Worm (Caenorhabditis elegans) whole organism, young adult: Measurements from ENCODE around the gene F11C7.2.

Source experiments
- D2030.7 ChIP-seq: fragments of 200-800 bp; sonication (Bioruptor generic); IDR thresholded peaks from 2 replicates; pipeline ENCODE4 v1.3.6; 2022; ENCODE audit warnings: missing genetic modification reagents, missing genetic modification characterization, missing compliant biosample characterization
- F23B12.7 ChIP-seq: sonication (generic microtip); optimal IDR thresholded peaks from 2 replicates; lab custom pipeline; 2017; ENCODE audit warnings: missing genetic modification characterization, mild to moderate bottlenecking, missing compliant biosample characterization, antibody characterized with exemption, moderate library complexity; ENCODE audit not compliant: insufficient read depth
- F33H1.4 ChIP-seq: fragments of 200-800 bp; sonication (Bioruptor generic); IDR thresholded peaks from 2 replicates; pipeline ENCODE4 v1.3.6; 2022; ENCODE audit warnings: missing genetic modification reagents, missing genetic modification characterization, missing compliant biosample characterization
- F49E8.2 ChIP-seq: sonication (generic microtip); optimal IDR thresholded peaks from 3 replicates; lab custom pipeline; 2017; ENCODE audit warnings: missing genetic modification characterization, mild to moderate bottlenecking, missing compliant biosample characterization, antibody characterized with exemption, moderate library complexity; ENCODE audit not compliant: insufficient read depth
- F55B11.4 ChIP-seq: sonication (generic microtip); optimal IDR thresholded peaks from 2 replicates; lab custom pipeline; 2016; ENCODE audit warnings: missing compliant biosample characterization, missing genetic modification characterization, borderline replicate concordance; ENCODE audit not compliant: insufficient read depth
- F57C9.4 ChIP-seq: sonication (generic microtip); optimal IDR thresholded peaks from 2 replicates; lab custom pipeline; 2017; ENCODE audit warnings: mild to moderate bottlenecking, missing genetic modification characterization, missing compliant biosample characterization
- T07F8.4 ChIP-seq: sonication (generic microtip); optimal IDR thresholded peaks from 2 replicates; lab custom pipeline; 2016; ENCODE audit warnings: mild to moderate bottlenecking, missing genetic modification characterization, moderate library complexity, missing compliant biosample characterization
- T26A5.8 ChIP-seq: sonication (generic microtip); optimal IDR thresholded peaks from 2 replicates; lab custom pipeline; 2016; ENCODE audit warnings: missing genetic modification characterization, missing compliant biosample characterization
- Y53G8AR.9 ChIP-seq: fragments of 200-800 bp; sonication (Bioruptor generic); conservative IDR thresholded peaks from 2 replicates; pipeline ENCODE4 v1.3.6; 2022; ENCODE audit warnings: missing genetic modification reagents, missing genetic modification characterization, missing compliant biosample characterization
- Y67H2A.10 ChIP-seq: fragments of 200-800 bp; sonication (Bioruptor generic); conservative IDR thresholded peaks from 2 replicates; pipeline ENCODE4 v1.3.6; 2022; ENCODE audit warnings: missing genetic modification reagents, missing genetic modification characterization, missing compliant biosample characterization
- Y79H2A.3 ChIP-seq: fragments of 200-800 bp; sonication (Bioruptor generic); conservative IDR thresholded peaks from 2 replicates; pipeline ENCODE4 v1.3.6; 2022; ENCODE audit warnings: missing genetic modification reagents, missing genetic modification characterization, missing compliant biosample characterization
- ama-1 ChIP-seq, 3 experiments: fragments of 150-350 bp in 1 of 3; sonication (generic microtip) in 2 of 3; optimal IDR thresholded peaks; 2 replicates each; lab custom pipeline; 2014 to 2018; ENCODE audit warnings: missing biosample characterization in 2 of 3, missing genetic modification characterization in 2 of 3, missing genetic modification reagents in 2 of 3
- aptf-3 ChIP-seq: fragments of 200-800 bp; sonication (Bioruptor generic); IDR thresholded peaks from 2 replicates; pipeline ENCODE4 v1.3.6; 2022; ENCODE audit warnings: missing genetic modification characterization, missing compliant biosample characterization
- athp-1 ChIP-seq: sonication (generic microtip); optimal IDR thresholded peaks from 2 replicates; lab custom pipeline; 2017; ENCODE audit warnings: mild to moderate bottlenecking, missing genetic modification characterization, missing compliant biosample characterization
- bed-1 ChIP-seq: fragments of 200-800 bp; sonication (Bioruptor generic); IDR thresholded peaks from 2 replicates; pipeline ENCODE4 v1.3.6; 2022; ENCODE audit warnings: missing genetic modification reagents, missing genetic modification characterization, missing compliant biosample characterization
- cebp-1 ChIP-seq, 2 experiments: fragments of 200-800 bp in 1 of 2; sonication (Bioruptor generic) in 1 of 2; sonication (generic microtip) in 1 of 2; IDR thresholded peaks in 1 of 2; optimal IDR thresholded peaks in 1 of 2; 2 replicates each; pipeline versions ENCODE4 v1.3.6 to Lab custom; 2017 to 2022; ENCODE audit warnings: missing compliant biosample characterization in 2 of 2, missing genetic modification characterization in 2 of 2, mild to moderate bottlenecking in 1 of 2, missing genetic modification reagents in 1 of 2, moderate library complexity in 1 of 2
- ceh-40 ChIP-seq: fragments of 200-800 bp; sonication (Bioruptor generic); IDR thresholded peaks from 2 replicates; pipeline ENCODE4 v1.3.6; 2022; ENCODE audit warnings: missing genetic modification characterization, missing compliant biosample characterization
- ceh-79 ChIP-seq: sonication (generic microtip); optimal IDR thresholded peaks from 2 replicates; lab custom pipeline; 2017; ENCODE audit warnings: mild to moderate bottlenecking, missing genetic modification characterization, missing compliant biosample characterization
- die-1 ChIP-seq: sonication (generic microtip); optimal IDR thresholded peaks from 2 replicates; lab custom pipeline; 2016; ENCODE audit warnings: missing genotype, mild to moderate bottlenecking, missing genetic modification characterization, missing compliant biosample characterization
- dox-1 ChIP-seq: fragments of 200-800 bp; sonication (Bioruptor generic); IDR thresholded peaks from 2 replicates; pipeline ENCODE4 v1.3.6; 2022; ENCODE audit warnings: missing genetic modification reagents, missing genetic modification characterization, missing compliant biosample characterization
- egl-18 ChIP-seq: fragments of 200-800 bp; sonication (Bioruptor generic); IDR thresholded peaks from 2 replicates; pipeline ENCODE4 v1.3.6; 2022; ENCODE audit warnings: missing genetic modification reagents, missing genetic modification characterization, missing compliant biosample characterization
- ets-4 ChIP-seq: fragments of 200-800 bp; sonication (Bioruptor generic); optimal IDR thresholded peaks from 2 replicates; lab custom pipeline; 2018; ENCODE audit warnings: mild to moderate bottlenecking, missing genetic modification characterization, missing compliant biosample characterization
- him-1 ChIP-seq: sonication (generic microtip); optimal IDR thresholded peaks from 2 replicates; lab custom pipeline; 2016; ENCODE audit warnings: missing genotype, missing genetic modification reagents, missing genetic modification characterization, missing compliant biosample characterization
- hmg-1.2 ChIP-seq: fragments of 200-800 bp; sonication (Bioruptor generic); IDR thresholded peaks from 2 replicates; pipeline ENCODE4 v1.3.6; 2022; ENCODE audit warnings: missing genetic modification reagents, missing genetic modification characterization, missing compliant biosample characterization
- hsf-1 ChIP-seq: fragments of 200-800 bp; sonication (Bioruptor generic); IDR thresholded peaks from 2 replicates; pipeline ENCODE4 v1.3.6; 2022; ENCODE audit warnings: missing genetic modification reagents, missing genetic modification characterization, missing compliant biosample characterization
- let-607 ChIP-seq, 2 experiments: fragments of 200-800 bp in 1 of 2; sonication (Bioruptor generic) in 1 of 2; sonication (generic microtip) in 1 of 2; optimal IDR thresholded peaks; 2 replicates each; lab custom pipeline; 2016 to 2018; ENCODE audit warnings: mild to moderate bottlenecking in 2 of 2, missing compliant biosample characterization in 2 of 2, missing genetic modification characterization in 2 of 2, moderate library complexity in 2 of 2, missing genotype in 1 of 2
- lin-35 ChIP-seq, 3 experiments: fragments of 150-350 bp in 2 of 3; sonication (generic microtip) in 1 of 3; optimal IDR thresholded peaks; 2 replicates each; lab custom pipeline; 2014 to 2018; ENCODE audit warnings: missing biosample characterization in 3 of 3, missing genetic modification characterization in 3 of 3, missing genetic modification reagents in 3 of 3
- lin-40 ChIP-seq: sonication (generic microtip); optimal IDR thresholded peaks from 2 replicates; lab custom pipeline; 2016; ENCODE audit warnings: missing genetic modification characterization, mild to moderate bottlenecking, missing compliant biosample characterization, missing genotype, missing genetic modification reagents
- lir-1 ChIP-seq: fragments of 200-800 bp; sonication (Bioruptor generic); conservative IDR thresholded peaks from 2 replicates; pipeline ENCODE4 v1.3.6; 2022; ENCODE audit warnings: missing genetic modification reagents, missing genetic modification characterization, missing compliant biosample characterization
- madf-10 ChIP-seq: sonication (generic microtip); optimal IDR thresholded peaks from 2 replicates; lab custom pipeline; 2016; ENCODE audit warnings: mild to moderate bottlenecking, missing genetic modification characterization, missing compliant biosample characterization
- madf-6 ChIP-seq: fragments of 200-800 bp; sonication (Bioruptor generic); IDR thresholded peaks from 2 replicates; pipeline ENCODE4 v1.3.6; 2022; ENCODE audit warnings: missing genetic modification reagents, missing genetic modification characterization, missing compliant biosample characterization
- madf-8 ChIP-seq: fragments of 200-800 bp; sonication (Bioruptor generic); conservative IDR thresholded peaks from 2 replicates; pipeline ENCODE4 v1.3.6; 2022; ENCODE audit warnings: missing genetic modification reagents, missing genetic modification characterization, missing compliant biosample characterization
- mcd-1 ChIP-seq: fragments of 200-800 bp; sonication (Bioruptor generic); IDR thresholded peaks from 2 replicates; pipeline ENCODE4 v1.3.6; 2022; ENCODE audit warnings: missing genetic modification reagents, missing genetic modification characterization, missing compliant biosample characterization
- pbrm-1 ChIP-seq: fragments of 200-800 bp; sonication (Bioruptor generic); IDR thresholded peaks from 2 replicates; pipeline ENCODE4 v1.3.6; 2022; ENCODE audit warnings: missing genetic modification reagents, missing genetic modification characterization, missing compliant biosample characterization
- repo-1 ChIP-seq: sonication (generic microtip); optimal IDR thresholded peaks from 2 replicates; lab custom pipeline; 2017; ENCODE audit warnings: mild to moderate bottlenecking, missing genetic modification characterization, missing compliant biosample characterization
- rpc-1 ChIP-seq, 2 experiments: fragments of 150-350 bp in 1 of 2; sonication (generic microtip) in 1 of 2; optimal IDR thresholded peaks; 2 replicates each; lab custom pipeline; 2014 to 2018; ENCODE audit warnings: missing biosample characterization in 1 of 2, missing genetic modification characterization in 1 of 2, missing genetic modification reagents in 1 of 2, missing genotype in 1 of 2
- sdz-38 ChIP-seq: sonication (generic microtip); optimal IDR thresholded peaks from 2 replicates; lab custom pipeline; 2016; ENCODE audit warnings: missing genotype, missing genetic modification characterization, missing compliant biosample characterization
- somi-1 ChIP-seq: fragments of 200-800 bp; sonication (Bioruptor generic); optimal IDR thresholded peaks from 2 replicates; lab custom pipeline; 2018; ENCODE audit warnings: mild to moderate bottlenecking, missing genetic modification characterization, missing compliant biosample characterization
- tbx-9 ChIP-seq: sonication (generic microtip); optimal IDR thresholded peaks from 2 replicates; lab custom pipeline; 2016; ENCODE audit warnings: borderline replicate concordance, missing genetic modification characterization, inconsistent platforms, missing compliant biosample characterization
- unc-62 ChIP-seq: fragments of 150-350 bp; optimal IDR thresholded peaks from 2 replicates; lab custom pipeline; 2014; ENCODE audit warnings: missing biosample characterization, missing genetic modification reagents, missing genetic modification characterization
- zfh-2 ChIP-seq: fragments of 200-800 bp; sonication (Bioruptor generic); conservative IDR thresholded peaks from 2 replicates; pipeline ENCODE4 v1.3.6; 2022; ENCODE audit warnings: missing genetic modification reagents, missing genetic modification characterization, missing compliant biosample characterization
- zim-3 ChIP-seq: sonication (generic microtip); optimal IDR thresholded peaks from 2 replicates; lab custom pipeline; 2017; ENCODE audit warnings: mild to moderate bottlenecking, missing genetic modification characterization, moderate library complexity, missing compliant biosample characterization
- ztf-25 ChIP-seq: fragments of 200-800 bp; sonication (Bioruptor generic); IDR thresholded peaks from 2 replicates; pipeline ENCODE4 v1.3.6; 2022; ENCODE audit warnings: missing genetic modification reagents, missing genetic modification characterization, missing compliant biosample characterization
- ztf-26 ChIP-seq: sonication (generic microtip); optimal IDR thresholded peaks from 2 replicates; lab custom pipeline; 2017; ENCODE audit warnings: missing genetic modification characterization, missing compliant biosample characterization
- ztf-28 ChIP-seq: fragments of 200-800 bp; sonication (Bioruptor generic); IDR thresholded peaks from 2 replicates; pipeline ENCODE4 v1.3.6; 2022; ENCODE audit warnings: missing genetic modification reagents, missing genetic modification characterization, missing compliant biosample characterization
- ztf-3 ChIP-seq: fragments of 200-800 bp; sonication (Bioruptor generic); optimal IDR thresholded peaks from 2 replicates; lab custom pipeline; 2018; ENCODE audit warnings: mild to moderate bottlenecking, missing genetic modification characterization, missing compliant biosample characterization

F11C7.2 gene

ce11 chrX:17419813-17420584 lies 23.4 kb downstream of the F11C7.2 start:
- TF ChIP-seq aptf-3 (no peak), zim-3 (no peak), Y67H2A.10 (GFP tag; lab: Robert Waterston, UW) (no peak), madf-6 (GFP tag; lab: Robert Waterston, UW) (no peak), madf-10 (tag; lab: Kevin White, UChicago) (no peak), F55B11.4 (no peak), him-1 (tag; lab: Kevin White, UChicago) (no peak), tbx-9 (tag; lab: Kevin White, UChicago) (no peak), ceh-79 (tag; lab: Kevin White, UChicago) (no peak), dox-1 (no peak), zfh-2 (GFP tag; lab: Robert Waterston, UW) (no peak), T26A5.8 (tag; lab: Kevin White, UChicago) (no peak), sdz-38 (no peak), D2030.7 (no peak), ama-1 (optimal IDR thresholded peaks at IDR 0.05; lab: Kevin White, UChicago) (peak; percentile 70), ama-1 (GFP tag; optimal IDR thresholded peaks at IDR 0.05; lab: Kevin White, UChicago) (no peak), repo-1 (tag; lab: Kevin White, UChicago) (no peak), madf-8 (GFP tag; lab: Robert Waterston, UW) (no peak), lin-35 (GFP tag; optimal IDR thresholded peaks at IDR 0.05; lab: Kevin White, UChicago) (peak in 1 of 3 experiments; percentile 18), ztf-3 (GFP tag; lab: Kevin White, UChicago) (no peak), F49E8.2 (tag; lab: Kevin White, UChicago) (no peak), unc-62 (GFP tag; lab: Kevin White, UChicago) (no peak), hsf-1 (GFP tag; lab: Robert Waterston, UW) (no peak), mcd-1 (GFP tag; lab: Robert Waterston, UW) (0 out of 2 replicates have a peak, but pooled peaks have one; percentile 3), ets-4 (GFP tag; lab: Kevin White, UChicago) (no peak), bed-1 (no peak), ceh-40 (GFP tag; lab: Robert Waterston, UW) (0 out of 2 replicates have a peak, but pooled peaks have one; percentile 14), Y79H2A.3 (GFP tag; lab: Robert Waterston, UW) (no peak), lin-40 (peak; percentile 47), let-607 (tag; optimal IDR thresholded peaks at IDR 0.05; lab: Kevin White, UChicago) (no peak), athp-1 (tag; lab: Kevin White, UChicago) (no peak), Y53G8AR.9 (GFP tag; lab: Robert Waterston, UW) (0 out of 2 replicates have a peak, but pooled peaks have one; percentile 16), rpc-1 (optimal IDR thresholded peaks at IDR 0.05; lab: Kevin White, UChicago) (no peak), rpc-1 (tag; optimal IDR thresholded peaks at IDR 0.05; lab: Kevin White, UChicago) (no peak), lir-1 (GFP tag; lab: Robert Waterston, UW) (no peak), ztf-28 (GFP tag; lab: Robert Waterston, UW) (no peak), die-1 (no peak), T07F8.4 (no peak), somi-1 (GFP tag; lab: Kevin White, UChicago) (peak; percentile 11), F33H1.4 (no peak), F57C9.4 (tag; lab: Kevin White, UChicago) (no peak), F23B12.7 (tag; lab: Kevin White, UChicago) (no peak), cebp-1 (GFP tag; IDR thresholded peaks at IDR 0.05; lab: Robert Waterston, UW) (no peak), cebp-1 (tag; optimal IDR thresholded peaks at IDR 0.05; lab: Kevin White, UChicago) (no peak), egl-18 (no peak), hmg-1.2 (GFP tag; lab: Robert Waterston, UW) (no peak), ztf-25 (no peak), pbrm-1 (peak; percentile 34; the same call in 1 of the 2 replicates), ztf-26 (peak; percentile 68)
